Worm (Caenorhabditis elegans): ENCODE data around the gene Y54F10AM.6.

ce11 chrIII:2560763-2561162 lies 52.1 kb downstream of the Y54F10AM.6 start:
- no peak for TF ChIP-seq dao-5 (tag; optimal IDR thresholded peaks at IDR 0.05)
- no peak for TF ChIP-seq him-1 (tag; optimal IDR thresholded peaks at IDR 0.05)

All from whole organism, L4/young adult.